Comparison of ENCODE assay signal across 2 worm cellular contexts in the genomic region with DNA sequence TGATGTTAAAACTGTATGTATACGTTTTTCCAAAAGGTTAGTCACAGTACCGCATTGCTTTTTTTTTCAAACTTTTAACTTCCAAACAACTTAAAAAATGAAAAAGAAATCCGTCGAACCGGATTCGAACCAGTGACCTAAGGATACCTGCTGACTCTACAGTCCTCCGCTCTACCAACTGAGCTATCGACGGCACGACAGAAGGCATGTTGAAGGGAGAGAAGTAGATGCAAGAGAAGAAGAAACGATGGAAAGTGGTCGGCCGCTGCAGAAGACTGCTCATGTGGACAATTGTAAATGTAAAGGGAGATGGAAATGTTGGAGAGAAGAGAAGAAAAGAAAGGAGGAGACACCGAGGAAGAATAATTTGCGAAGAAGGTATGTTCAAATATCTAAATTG.
TF ChIP-seq lines count a peak whose summit lies in the region.

No protein-coding gene starts in this region.

TF ChIP-seq in whole organism, L1 larva, 84 proteins besides CTCF, POLR2A, EP300 and RAD21 (continued from another document):
- TF ChIP-seq hlh-17 (GFP tag; optimal IDR thresholded peaks at IDR 0.05; lab: Kevin White, UChicago; ENCODE audit: borderline replicate concordance) = no peak
- peak; percentile 93 for TF ChIP-seq ceh-8 (GFP tag; optimal IDR thresholded peaks at IDR 0.05; lab: Kevin White, UChicago)
- TF ChIP-seq mef-2 (tag; optimal IDR thresholded peaks at IDR 0.05; lab: Kevin White, UChicago) = no peak
- TF ChIP-seq sptf-1 (tag; optimal IDR thresholded peaks at IDR 0.05; lab: Kevin White, UChicago) = no peak
- peak; percentile 54 for TF ChIP-seq elt-2 (tag; optimal IDR thresholded peaks at IDR 0.05; lab: Kevin White, UChicago)
- peak in 2 of 3 experiments; percentile 32 for TF ChIP-seq dpl-1 (GFP tag; optimal IDR thresholded peaks at IDR 0.05; lab: Kevin White, UChicago)
- peak; percentile 82 for TF ChIP-seq lin-14 (GFP tag; optimal IDR thresholded peaks at IDR 0.05; lab: Kevin White, UChicago)
- no peak for TF ChIP-seq zag-1 (tag; optimal IDR thresholded peaks at IDR 0.05; lab: Kevin White, UChicago)
- TF ChIP-seq lin-39 (tag; optimal IDR thresholded peaks at IDR 0.05; lab: Kevin White, UChicago) = peak; percentile 32
- no peak for TF ChIP-seq ets-5 (GFP tag; IDR thresholded peaks at IDR 0.05; lab: Robert Waterston, UW)
- no peak for TF ChIP-seq vab-15 (tag; optimal IDR thresholded peaks at IDR 0.05; lab: Kevin White, UChicago)
- TF ChIP-seq nhr-85 (tag; lab: Kevin White, UChicago) = peak; percentile 85
- peak in 2 of 6 experiments; percentile 31 to 72 for TF ChIP-seq elt-3 (tag; optimal IDR thresholded peaks at IDR 0.05; lab: Kevin White, UChicago)
- TF ChIP-seq alr-1 (tag; optimal IDR thresholded peaks at IDR 0.05; lab: Kevin White, UChicago; ENCODE audit: borderline replicate concordance) = no peak
- TF ChIP-seq dsc-1 (tag; optimal IDR thresholded peaks at IDR 0.05; lab: Kevin White, UChicago) = peak; percentile 95
- TF ChIP-seq ces-1 (GFP tag; optimal IDR thresholded peaks at IDR 0.05; lab: Kevin White, UChicago) = no peak
- TF ChIP-seq nhr-90 (tag; optimal IDR thresholded peaks at IDR 0.05; lab: Kevin White, UChicago; ENCODE audit: poor library complexity) = peak; percentile 86
- TF ChIP-seq sox-4 (tag; optimal IDR thresholded peaks at IDR 0.05; lab: Kevin White, UChicago) = peak; percentile 64
- peak; percentile 75 for TF ChIP-seq mab-9 (GFP tag; IDR thresholded peaks at IDR 0.05; lab: Robert Waterston, UW)
- TF ChIP-seq swsn-7 (tag; optimal IDR thresholded peaks at IDR 0.05; lab: Kevin White, UChicago) = peak; percentile 82
- TF ChIP-seq pax-3 (tag; optimal IDR thresholded peaks at IDR 0.05; lab: Kevin White, UChicago) = peak; percentile 78

TF ChIP-seq in whole organism, young adult, 124 proteins besides CTCF, POLR2A, EP300 and RAD21 (continued from another document):
- TF ChIP-seq F55B11.4 (tag; optimal IDR thresholded peaks at IDR 0.05; lab: Kevin White, UChicago; ENCODE audit: borderline replicate concordance, insufficient read depth) = no peak
- peak; percentile 94 for TF ChIP-seq gei-17 (GFP tag; optimal IDR thresholded peaks at IDR 0.05; lab: Kevin White, UChicago)
- peak; percentile 80 for TF ChIP-seq D2030.7 (GFP tag; IDR thresholded peaks at IDR 0.05; lab: Robert Waterston, UW)
- peak; percentile 74 for TF ChIP-seq cebp-1 (GFP tag; IDR thresholded peaks at IDR 0.05; lab: Robert Waterston, UW)
- peak; percentile 88 for TF ChIP-seq cebp-1 (tag; optimal IDR thresholded peaks at IDR 0.05; lab: Kevin White, UChicago)
- TF ChIP-seq nhr-27 (tag; optimal IDR thresholded peaks at IDR 0.05; lab: Kevin White, UChicago) = peak; percentile 62
- 0 out of 2 replicates have a peak, but pooled peaks have one; percentile 26 for TF ChIP-seq aptf-2 (GFP tag; conservative IDR thresholded peaks at IDR 0.05; lab: Robert Waterston, UW)
- peak; percentile 52 for TF ChIP-seq lir-1 (GFP tag; conservative IDR thresholded peaks at IDR 0.05; lab: Robert Waterston, UW)
- peak; percentile 87 for TF ChIP-seq ceh-27 (GFP tag; optimal IDR thresholded peaks at IDR 0.05; lab: Kevin White, UChicago)
- TF ChIP-seq atf-7 (tag; optimal IDR thresholded peaks at IDR 0.05; lab: Kevin White, UChicago) = peak; percentile 80
- TF ChIP-seq ztf-25 (GFP tag; IDR thresholded peaks at IDR 0.05; lab: Robert Waterston, UW) = peak; percentile 81
- TF ChIP-seq ztf-3 (GFP tag; optimal IDR thresholded peaks at IDR 0.05; lab: Kevin White, UChicago) = peak; percentile 30
- TF ChIP-seq mcd-1 (GFP tag; IDR thresholded peaks at IDR 0.05; lab: Robert Waterston, UW) = peak; percentile 81
- TF ChIP-seq ztf-22 (GFP tag; optimal IDR thresholded peaks at IDR 0.05; lab: Kevin White, UChicago) = peak; percentile 53
- TF ChIP-seq F39B2.1 (GFP tag; IDR thresholded peaks at IDR 0.05; lab: Robert Waterston, UW) = peak; percentile 84; the same call in 1 of the 2 replicates
- TF ChIP-seq lag-1 (GFP tag; IDR thresholded peaks at IDR 0.05; lab: Robert Waterston, UW) = peak; percentile 50; the same call in 1 of the 2 replicates
- peak; percentile 89 for TF ChIP-seq Y53G8AR.9 (GFP tag; conservative IDR thresholded peaks at IDR 0.05; lab: Robert Waterston, UW)
- peak; percentile 94 for TF ChIP-seq dox-1 (GFP tag; IDR thresholded peaks at IDR 0.05; lab: Robert Waterston, UW)
- TF ChIP-seq lin-54 (GFP tag; optimal IDR thresholded peaks at IDR 0.05; lab: Kevin White, UChicago) = peak; percentile 77
- TF ChIP-seq ama-1 (optimal IDR thresholded peaks at IDR 0.05; lab: Kevin White, UChicago) = no peak
- peak; percentile 84 for TF ChIP-seq ama-1 (GFP tag; optimal IDR thresholded peaks at IDR 0.05; lab: Kevin White, UChicago)
- peak; percentile 81 for TF ChIP-seq egrh-3 (GFP tag; IDR thresholded peaks at IDR 0.05; lab: Robert Waterston, UW)
- peak; percentile 56 for TF ChIP-seq hrde-1 (tag; optimal IDR thresholded peaks at IDR 0.05; lab: Kevin White, UChicago; ENCODE audit: borderline replicate concordance)
- TF ChIP-seq attf-3 (GFP tag; conservative IDR thresholded peaks at IDR 0.05; lab: Robert Waterston, UW) = peak; percentile 52
- TF ChIP-seq F10E7.11 (tag; optimal IDR thresholded peaks at IDR 0.05; lab: Kevin White, UChicago) = peak; percentile 77
- no peak for TF ChIP-seq ceh-91 (GFP tag; IDR thresholded peaks at IDR 0.05; lab: Robert Waterston, UW)
- TF ChIP-seq nhr-179 (tag; optimal IDR thresholded peaks at IDR 0.05; lab: Kevin White, UChicago) = peak; percentile 69
- TF ChIP-seq sea-2 (GFP tag; IDR thresholded peaks at IDR 0.05; lab: Robert Waterston, UW) = peak; percentile 71; the same call in 1 of the 2 replicates
- peak; percentile 69 for TF ChIP-seq K12H6.12 (tag; optimal IDR thresholded peaks at IDR 0.05; lab: Kevin White, UChicago)
- TF ChIP-seq B0261.1 (tag; optimal IDR thresholded peaks at IDR 0.05; lab: Kevin White, UChicago) = peak; percentile 99
- TF ChIP-seq snpc-1.1 (tag; optimal IDR thresholded peaks at IDR 0.05; lab: Kevin White, UChicago; ENCODE audit: insufficient read depth) = peak; percentile 70
- TF ChIP-seq lsl-1 (GFP tag; optimal IDR thresholded peaks at IDR 0.05; lab: Kevin White, UChicago) = no peak
- TF ChIP-seq lin-40 (tag; optimal IDR thresholded peaks at IDR 0.05; lab: Kevin White, UChicago) = peak; percentile 96
- 0 out of 2 replicates have a peak, but pooled peaks have one; percentile 34 for TF ChIP-seq Y67H2A.10 (GFP tag; conservative IDR thresholded peaks at IDR 0.05; lab: Robert Waterston, UW)
- TF ChIP-seq hlh-26 (GFP tag; conservative IDR thresholded peaks at IDR 0.05; lab: Robert Waterston, UW) = no peak
